Fruit fly (Drosophila melanogaster): Measurements from ENCODE around the gene Atg101.

The Atg101 gene

dm6 chrX:18788143-18788745 lies 3.2 kb upstream of the Atg101 start, which contains the start of the genes CG6961 and S6KL (continued):
- TF ChIP-seq CG31441 (GFP tag; IDR thresholded peaks at IDR 0.05) (0 out of 2 replicates have a peak, but pooled peaks have one; percentile 11), Rfx (GFP tag; IDR thresholded peaks at IDR 0.05) (peak; percentile 14; the same call in 1 of the 2 replicates), eve (GFP tag; optimal IDR thresholded peaks at IDR 0.05) (no peak), CG9797 (GFP tag; optimal IDR thresholded peaks at IDR 0.05) (peak; percentile 77), vnd (GFP tag; IDR thresholded peaks at IDR 0.05; ENCODE audit: partially characterized antibody) (peak; percentile 82), vvl (GFP tag; IDR thresholded peaks at IDR 0.05) (no peak), ems (GFP tag; optimal IDR thresholded peaks at IDR 0.05) (no peak), CG2116 (GFP tag; optimal IDR thresholded peaks at IDR 0.05) (peak; percentile 50), Pdp1 (GFP tag; optimal IDR thresholded peaks at IDR 0.05) (peak in 1 of 2 experiments; percentile 97), CG10267 (tag; optimal IDR thresholded peaks at IDR 0.05) (peak; percentile 31), amos (GFP tag; IDR thresholded peaks at IDR 0.05; ENCODE audit: partially characterized antibody) (peak; percentile 77), inv (GFP tag; IDR thresholded peaks at IDR 0.05; ENCODE audit: partially characterized antibody) (peak; percentile 79), YL-1 (GFP tag; optimal IDR thresholded peaks at IDR 0.05) (peak; percentile 70), Scr (GFP tag; IDR thresholded peaks at IDR 0.05; ENCODE audit: partially characterized antibody) (peak; percentile 87), Aef1 (GFP tag; IDR thresholded peaks at IDR 0.05) (peak; percentile 40; the same call in 2 of the 3 replicates), twi (tag; optimal IDR thresholded peaks at IDR 0.05) (no peak), Dek (tag; optimal IDR thresholded peaks at IDR 0.05) (no peak), CG7357 (GFP tag; IDR thresholded peaks at IDR 0.05) (peak; percentile 96), Dll (GFP tag; IDR thresholded peaks at IDR 0.05; ENCODE audit: partially characterized antibody) (peak; percentile 86), Dref (GFP tag; IDR thresholded peaks at IDR 0.05) (peak; percentile 57), Eip74EF (GFP tag; optimal IDR thresholded peaks at IDR 0.05) (peak in 1 of 2 experiments; percentile 78), CG6654 (GFP tag; optimal IDR thresholded peaks at IDR 0.05) (no peak), pb (GFP tag; optimal IDR thresholded peaks at IDR 0.05) (no peak), CG18764 (GFP tag; optimal IDR thresholded peaks at IDR 0.05) (no peak), Hr3 (GFP tag; optimal IDR thresholded peaks at IDR 0.05) (no peak), CG10462 (GFP tag; optimal IDR thresholded peaks at IDR 0.05) (no peak), insv (GFP tag; optimal IDR thresholded peaks at IDR 0.05) (no peak), Optix (GFP tag; IDR thresholded peaks at IDR 0.05) (no peak)

DNA sequence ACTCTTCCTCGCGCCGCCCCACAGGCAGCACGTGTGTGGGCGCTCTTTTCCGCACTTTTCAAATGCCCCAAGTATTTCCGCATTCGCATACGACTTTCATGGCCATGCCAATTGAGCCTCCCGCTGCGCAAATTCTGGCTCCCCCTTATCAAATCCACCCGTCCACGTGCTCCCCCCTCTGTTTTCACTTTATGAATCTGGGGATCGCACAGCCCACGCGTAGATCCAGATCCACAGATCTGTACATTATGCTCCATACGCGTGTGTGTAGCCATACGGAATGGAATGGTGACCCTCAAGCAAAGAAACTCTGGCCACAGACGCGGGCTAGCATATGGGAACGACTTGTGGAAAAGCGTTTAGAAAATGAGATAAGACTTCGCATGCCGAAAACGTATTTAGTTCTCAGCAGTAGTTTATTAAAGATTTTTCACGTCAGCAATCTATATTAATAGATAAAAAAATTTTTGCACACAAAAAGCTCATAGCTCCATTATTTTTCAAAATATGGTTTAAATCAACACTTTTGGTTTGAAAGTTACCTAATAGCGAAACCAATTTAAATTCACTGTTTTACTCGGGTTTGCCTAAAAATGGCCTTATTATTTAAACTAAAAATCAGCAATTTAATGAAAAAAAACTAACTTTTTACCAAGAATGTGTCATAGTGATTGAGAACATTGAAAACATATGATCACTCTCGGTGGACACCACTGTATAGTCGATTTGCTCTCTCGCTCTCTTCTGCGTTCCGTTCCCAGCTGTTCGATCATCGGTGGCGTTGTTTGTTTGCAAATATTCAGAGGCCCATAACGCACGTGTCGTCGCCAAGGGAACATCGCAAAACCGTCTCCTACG lies 1.9 kb upstream of the Atg101 start:
- TF ChIP-seq CG6654 (GFP tag; optimal IDR thresholded peaks at IDR 0.05) (peak; percentile 23), Chrac-16 (GFP tag; optimal IDR thresholded peaks at IDR 0.05) (peak; percentile 32), D19A (tag; optimal IDR thresholded peaks at IDR 0.05) (peak; percentile 54), dm (GFP tag; optimal IDR thresholded peaks at IDR 0.05) (peak; percentile 46), CG1792 (GFP tag; optimal IDR thresholded peaks at IDR 0.05) (no peak), CG15696 (tag; optimal IDR thresholded peaks at IDR 0.05) (peak; percentile 23), Hr51 (GFP tag; optimal IDR thresholded peaks at IDR 0.05) (peak; percentile 51 to 71), Fer1 (GFP tag; optimal IDR thresholded peaks at IDR 0.05) (peak; percentile 59), CG12071 (GFP tag; optimal IDR thresholded peaks at IDR 0.05) (no peak), dpn (GFP tag; optimal IDR thresholded peaks at IDR 0.05) (peak; percentile 51 to 62), CG7839 (tag; optimal IDR thresholded peaks at IDR 0.05) (peak; percentile 79), insv (GFP tag; optimal IDR thresholded peaks at IDR 0.05) (no peak), odd (GFP tag; optimal IDR thresholded peaks at IDR 0.05) (peak; percentile 53), Awh (GFP tag; IDR thresholded peaks at IDR 0.05) (no peak), ERR (GFP tag; optimal IDR thresholded peaks at IDR 0.05) (peak; percentile 24), CG16779 (GFP tag; IDR thresholded peaks at IDR 0.05) (no peak), CG10431 (GFP tag; optimal IDR thresholded peaks at IDR 0.05) (no peak), CG1024 (GFP tag; IDR thresholded peaks at IDR 0.05) (no peak), sug (tag; optimal IDR thresholded peaks at IDR 0.05) (peak; percentile 65), ac (GFP tag; optimal IDR thresholded peaks at IDR 0.05) (no peak), CG11456 (GFP tag; IDR thresholded peaks at IDR 0.05) (peak; percentile 52; the same call in 1 of the 3 replicates), grau (tag; optimal IDR thresholded peaks at IDR 0.05) (peak; percentile 67)
